Fruit fly (Drosophila melanogaster) whole organism, prepupa: Measurements from ENCODE around the gene Meltrin.

ENCODE experiments used
- Blimp-1 ChIP-seq: fragments of 200-800 bp; sonication (Bioruptor generic); optimal IDR thresholded peaks from 3 replicates; lab custom pipeline; 2017; ENCODE audit warnings: missing biosample characterization, missing genetic modification characterization, mild to moderate bottlenecking, moderate library complexity, missing genetic modification reagents
- CG10631 ChIP-seq: fragments of 200-800 bp; sonication (Bioruptor generic); optimal IDR thresholded peaks from 2 replicates; lab custom pipeline; 2016; ENCODE audit warnings: missing biosample characterization, missing genetic modification characterization
- CG11294 ChIP-seq: fragments of 200-800 bp; sonication (Bioruptor generic); IDR thresholded peaks from 2 replicates; pipeline ENCODE4 v1.3.6; 2022; ENCODE audit warnings: missing biosample characterization, missing genetic modification characterization
- CG11762 ChIP-seq: fragments of 200-800 bp; sonication (Bioruptor generic); optimal IDR thresholded peaks from 3 replicates; lab custom pipeline; 2016; ENCODE audit warnings: missing biosample characterization, missing genetic modification characterization; ENCODE audit not compliant: insufficient read depth
- CG15336 ChIP-seq: fragments of 200-800 bp; sonication (Bioruptor generic); IDR thresholded peaks from 2 replicates; pipeline ENCODE4 v1.3.6; 2022; ENCODE audit warnings: missing biosample characterization, missing genetic modification characterization
- CG1621 ChIP-seq: fragments of 200-800 bp; sonication (Bioruptor generic); optimal IDR thresholded peaks from 3 replicates; lab custom pipeline; 2018; ENCODE audit warnings: missing biosample characterization, mild to moderate bottlenecking, missing genetic modification characterization
- CG3032 ChIP-seq: fragments of 200-800 bp; optimal IDR thresholded peaks from 2 replicates; lab custom pipeline; 2019; ENCODE audit warnings: missing biosample characterization, mild to moderate bottlenecking, missing genetic modification characterization, moderate library complexity
- CG32006 ChIP-seq: fragments of 200-800 bp; sonication (Bioruptor generic); optimal IDR thresholded peaks from 3 replicates; lab custom pipeline; 2017; ENCODE audit warnings: missing biosample characterization, mild to moderate bottlenecking, missing genetic modification characterization
- CG34406 ChIP-seq: fragments of 200-800 bp; sonication (Bioruptor generic); optimal IDR thresholded peaks from 3 replicates; lab custom pipeline; 2016; ENCODE audit warnings: missing biosample characterization, missing genetic modification characterization
- CG3919 ChIP-seq: fragments of 200-800 bp; sonication (Bioruptor generic); optimal IDR thresholded peaks from 3 replicates; lab custom pipeline; 2016; ENCODE audit warnings: missing biosample characterization, missing genetic modification characterization
- CG6163 ChIP-seq: fragments of 200-800 bp; sonication (Bioruptor generic); IDR thresholded peaks from 3 replicates; pipeline ENCODE4 v1.3.6; 2022; ENCODE audit warnings: missing biosample characterization, missing genetic modification characterization
- CG6276 ChIP-seq: fragments of 200-800 bp; sonication (Bioruptor generic); optimal IDR thresholded peaks from 2 replicates; lab custom pipeline; 2017; ENCODE audit warnings: missing biosample characterization, mild to moderate bottlenecking, missing genetic modification characterization
- CG6792 ChIP-seq: fragments of 200-800 bp; sonication (Bioruptor generic); optimal IDR thresholded peaks from 3 replicates; lab custom pipeline; 2016; ENCODE audit warnings: missing biosample characterization, missing genetic modification characterization
- CG6808 ChIP-seq: fragments of 200-800 bp; sonication (Bioruptor generic); optimal IDR thresholded peaks from 3 replicates; lab custom pipeline; 2017; ENCODE audit warnings: missing biosample characterization, missing genetic modification characterization, mild to moderate bottlenecking, moderate library complexity, missing genetic modification reagents
- CG6854 ChIP-seq: fragments of 200-800 bp; sonication (Bioruptor generic); optimal IDR thresholded peaks from 2 replicates; lab custom pipeline; 2017; ENCODE audit warnings: missing biosample characterization, mild to moderate bottlenecking, missing genetic modification characterization
- CG8319 ChIP-seq: fragments of 200-800 bp; sonication (Bioruptor generic); optimal IDR thresholded peaks from 3 replicates; lab custom pipeline; 2016; ENCODE audit warnings: missing biosample characterization, missing genetic modification characterization
- CG9139 ChIP-seq: fragments of 200-800 bp; sonication (Bioruptor generic); optimal IDR thresholded peaks from 3 replicates; lab custom pipeline; 2017; ENCODE audit warnings: missing biosample characterization, mild to moderate bottlenecking, missing genetic modification characterization
- Eip75B ChIP-seq: fragments of 200-800 bp; sonication (Bioruptor generic); optimal IDR thresholded peaks from 3 replicates; lab custom pipeline; 2016; ENCODE audit warnings: missing biosample characterization, missing genetic modification characterization
- Eip78C ChIP-seq: fragments of 200-800 bp; sonication (Bioruptor generic); peaks from one replicate; lab custom pipeline; 2016; ENCODE audit warnings: missing biosample characterization, missing genetic modification characterization
- Ets21C ChIP-seq: fragments of 200-800 bp; sonication (Bioruptor generic); optimal IDR thresholded peaks from 3 replicates; lab custom pipeline; 2016; ENCODE audit warnings: missing biosample characterization, missing genetic modification characterization
- Ets96B ChIP-seq: fragments of 200-800 bp; optimal IDR thresholded peaks from 2 replicates; lab custom pipeline; 2019; ENCODE audit warnings: missing biosample characterization, mild to moderate bottlenecking, missing genetic modification characterization, moderate library complexity
- Hr4 ChIP-seq: fragments of 200-800 bp; sonication (Bioruptor generic); optimal IDR thresholded peaks from 3 replicates; lab custom pipeline; 2016; ENCODE audit warnings: missing biosample characterization, missing genetic modification characterization
- Met ChIP-seq: fragments of 200-800 bp; sonication (Bioruptor generic); optimal IDR thresholded peaks from 3 replicates; lab custom pipeline; 2016; ENCODE audit warnings: missing biosample characterization, missing genetic modification characterization
- Sox14 ChIP-seq: fragments of 200-800 bp; sonication (Bioruptor generic); optimal IDR thresholded peaks from 3 replicates; lab custom pipeline; 2016; ENCODE audit warnings: missing biosample characterization, missing genetic modification characterization
- Sox15 ChIP-seq: fragments of 200-800 bp; sonication (Bioruptor generic); optimal IDR thresholded peaks from 3 replicates; lab custom pipeline; 2016; ENCODE audit warnings: missing biosample characterization, missing genetic modification characterization
- achi ChIP-seq: fragments of 200-800 bp; sonication (Bioruptor generic); optimal IDR thresholded peaks from 3 replicates; lab custom pipeline; 2016; ENCODE audit warnings: missing biosample characterization, missing genetic modification characterization
- acj6 ChIP-seq: fragments of 200-800 bp; sonication (Bioruptor generic); optimal IDR thresholded peaks from 3 replicates; lab custom pipeline; 2016; ENCODE audit warnings: missing biosample characterization, missing genetic modification characterization
- dsx ChIP-seq: fragments of 200-800 bp; optimal IDR thresholded peaks from 3 replicates; lab custom pipeline; 2019; ENCODE audit warnings: missing biosample characterization, mild to moderate bottlenecking, missing genetic modification characterization, moderate library complexity; ENCODE audit not compliant: poor library complexity, severe bottlenecking
- eg ChIP-seq: fragments of 200-800 bp; sonication (Bioruptor generic); IDR thresholded peaks from 3 replicates; pipeline ENCODE4 v1.3.6; 2022; ENCODE audit warnings: missing biosample characterization, missing genetic modification characterization
- fd59A ChIP-seq: fragments of 200-800 bp; sonication (Bioruptor generic); optimal IDR thresholded peaks from 2 replicates; lab custom pipeline; 2017; ENCODE audit warnings: missing biosample characterization, mild to moderate bottlenecking, missing genetic modification characterization, missing genetic modification reagents
- fkh ChIP-seq: fragments of 200-800 bp; sonication (Bioruptor generic); optimal IDR thresholded peaks from 3 replicates; lab custom pipeline; 2017; ENCODE audit warnings: missing biosample characterization, mild to moderate bottlenecking, missing genetic modification characterization, moderate library complexity
- lz ChIP-seq: fragments of 200-800 bp; sonication (Bioruptor generic); optimal IDR thresholded peaks from 3 replicates; lab custom pipeline; 2016; ENCODE audit warnings: missing biosample characterization, missing genetic modification characterization
- net ChIP-seq: fragments of 200-800 bp; sonication (Bioruptor generic); optimal IDR thresholded peaks from 3 replicates; lab custom pipeline; 2016; ENCODE audit warnings: missing biosample characterization, missing genetic modification characterization
- pdm3 ChIP-seq: fragments of 200-800 bp; sonication (Bioruptor generic); optimal IDR thresholded peaks from 3 replicates; lab custom pipeline; 2016; ENCODE audit warnings: missing biosample characterization, missing genetic modification characterization
- salr ChIP-seq, 2 experiments: fragments of 200-800 bp; sonication (Bioruptor generic); optimal IDR thresholded peaks; 3 replicates each; lab custom pipeline; 2016 to 2018; ENCODE audit warnings: missing biosample characterization in 2 of 2, missing genetic modification characterization in 2 of 2, mild to moderate bottlenecking in 1 of 2
- spab ChIP-seq: fragments of 200-800 bp; sonication (Bioruptor generic); optimal IDR thresholded peaks from 2 replicates; lab custom pipeline; 2017; ENCODE audit warnings: missing biosample characterization, mild to moderate bottlenecking, missing genetic modification characterization, missing genetic modification reagents
- ss ChIP-seq, 2 experiments: fragments of 200-800 bp; sonication (Bioruptor generic); optimal IDR thresholded peaks; 2 replicates in 1 of 2; 3 replicates in 1 of 2; lab custom pipeline; 2017 to 2018; ENCODE audit warnings: mild to moderate bottlenecking in 2 of 2, missing biosample characterization in 2 of 2, missing genetic modification characterization in 2 of 2, moderate library complexity in 1 of 2
- svp ChIP-seq: fragments of 200-800 bp; sonication (Bioruptor generic); peaks from one replicate; lab custom pipeline; 2016; ENCODE audit warnings: missing biosample characterization, missing genetic modification characterization
- topi ChIP-seq: fragments of 200-800 bp; sonication (Bioruptor generic); optimal IDR thresholded peaks from 3 replicates; lab custom pipeline; 2016; ENCODE audit warnings: missing biosample characterization, missing genetic modification characterization
- vri ChIP-seq: fragments of 200-800 bp; sonication (Bioruptor generic); optimal IDR thresholded peaks from 3 replicates; lab custom pipeline; 2016; ENCODE audit warnings: missing biosample characterization, mild to moderate bottlenecking, missing genetic modification characterization

Gene Meltrin

DNA sequence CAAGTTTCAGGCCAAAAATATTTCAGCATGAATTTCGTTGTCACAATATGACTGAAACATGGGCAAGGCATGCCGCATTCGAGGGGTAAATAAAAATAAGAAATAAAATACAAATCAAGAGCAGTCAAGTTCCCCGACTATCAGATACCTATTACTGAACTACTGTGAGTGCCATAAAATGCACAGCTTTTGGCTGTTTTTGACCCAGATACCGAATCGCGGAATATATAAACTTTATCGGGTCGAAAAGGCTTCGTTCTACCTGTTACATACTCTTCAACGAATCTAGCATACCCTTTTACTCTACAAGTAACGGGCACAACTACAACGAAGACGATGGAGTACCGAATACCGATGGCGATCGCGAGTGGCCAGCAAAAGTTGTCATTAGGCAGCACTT lies 9.8 kb upstream of the Meltrin start (continued):
- TF ChIP-seq CG6792 (GFP tag; lab: Kevin White, UChicago) (peak; percentile 75), CG3919 (GFP tag; lab: Kevin White, UChicago) (peak; percentile 74), CG11294 (GFP tag; lab: Robert Waterston, UW) (peak; percentile 56), CG3032 (tag; lab: Kevin White, UChicago) (peak; percentile 10), lz (GFP tag; lab: Kevin White, UChicago) (peak; percentile 66), Blimp-1 (peak; percentile 40), Ets21C (GFP tag; lab: Kevin White, UChicago) (peak; percentile 64), CG15336 (GFP tag; lab: Robert Waterston, UW) (peak; percentile 82), Eip75B (GFP tag; lab: Kevin White, UChicago) (peak; percentile 62), CG10631 (GFP tag; lab: Kevin White, UChicago) (peak; percentile 44), CG11762 (GFP tag; lab: Kevin White, UChicago) (peak; percentile 19), Sox15 (GFP tag; lab: Kevin White, UChicago) (peak; percentile 70), fkh (no peak)

DNA sequence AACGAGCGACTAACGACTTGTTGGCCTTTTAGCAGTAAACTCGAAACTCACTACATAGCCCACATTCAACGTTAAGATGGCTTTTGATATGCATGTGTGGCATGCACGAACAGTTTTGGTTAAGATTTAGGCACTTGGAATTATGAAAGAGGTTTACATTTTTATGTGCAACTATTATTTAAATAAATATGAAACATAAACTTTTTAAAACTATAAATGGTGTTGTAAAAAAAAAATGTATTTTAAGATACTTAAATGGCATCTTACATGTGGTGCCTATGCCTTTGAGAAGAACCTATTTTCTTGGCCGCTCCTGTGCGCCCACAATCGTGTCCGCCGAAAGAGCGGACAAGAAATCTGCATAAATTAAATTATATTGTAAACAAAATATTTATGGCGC lies 9.3 kb upstream of the Meltrin start:
- TF ChIP-seq CG6163 (GFP tag; lab: Robert Waterston, UW) (peak; percentile 10; the same call in 1 of the 3 replicates), CG15336 (GFP tag; lab: Robert Waterston, UW) (peak; percentile 48; the same call in 1 of the 2 replicates), eg (GFP tag; lab: Robert Waterston, UW) (peak; percentile 7; the same call in 2 of the 3 replicates), Met (GFP tag; lab: Kevin White, UChicago) (no peak), CG8319 (GFP tag; lab: Kevin White, UChicago) (no peak), CG11294 (GFP tag; lab: Robert Waterston, UW) (no peak), Eip78C (GFP tag; lab: Kevin White, UChicago) (peak; percentile 61), CG6854 (GFP tag; lab: Kevin White, UChicago) (no peak)

DNA sequence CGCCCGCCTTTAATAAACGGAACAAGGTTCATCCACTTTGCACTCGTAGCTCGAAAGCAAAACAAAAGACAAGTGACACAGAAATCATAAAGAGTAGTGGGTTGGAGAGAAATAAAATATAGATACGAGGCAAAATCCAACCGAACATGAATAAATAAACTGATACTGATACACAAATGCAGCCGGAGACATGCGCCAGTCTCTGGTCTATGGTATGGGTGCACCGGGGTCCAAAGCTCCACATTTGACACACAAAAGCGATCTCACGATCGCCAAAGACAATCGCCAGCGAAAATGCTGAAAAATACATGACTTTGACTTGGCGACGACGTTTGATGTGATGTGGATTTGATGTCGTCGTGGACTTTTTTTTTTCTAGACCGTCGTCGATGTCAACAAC lies 8.2 kb upstream of the Meltrin start:
- no peak for TF ChIP-seq CG1621
- TF ChIP-seq CG6808 (GFP tag; lab: Kevin White, UChicago) = peak; percentile 37
- TF ChIP-seq topi (GFP tag; lab: Kevin White, UChicago) = no peak
- TF ChIP-seq CG6854 (GFP tag; lab: Kevin White, UChicago) = no peak
- TF ChIP-seq Hr4 (GFP tag; lab: Kevin White, UChicago) = no peak
- no peak for TF ChIP-seq vri
- TF ChIP-seq eg (GFP tag; lab: Robert Waterston, UW) = peak; percentile 32; the same call in 1 of the 3 replicates
- no peak for TF ChIP-seq acj6
- TF ChIP-seq ss (GFP tag; optimal IDR thresholded peaks at IDR 0.05; lab: Kevin White, UChicago) = peak; percentile 14 to 23
- peak; percentile 42 for TF ChIP-seq CG6276 (GFP tag; lab: Kevin White, UChicago)
- no peak for TF ChIP-seq dsx (GFP tag; lab: Kevin White, UChicago)

DNA sequence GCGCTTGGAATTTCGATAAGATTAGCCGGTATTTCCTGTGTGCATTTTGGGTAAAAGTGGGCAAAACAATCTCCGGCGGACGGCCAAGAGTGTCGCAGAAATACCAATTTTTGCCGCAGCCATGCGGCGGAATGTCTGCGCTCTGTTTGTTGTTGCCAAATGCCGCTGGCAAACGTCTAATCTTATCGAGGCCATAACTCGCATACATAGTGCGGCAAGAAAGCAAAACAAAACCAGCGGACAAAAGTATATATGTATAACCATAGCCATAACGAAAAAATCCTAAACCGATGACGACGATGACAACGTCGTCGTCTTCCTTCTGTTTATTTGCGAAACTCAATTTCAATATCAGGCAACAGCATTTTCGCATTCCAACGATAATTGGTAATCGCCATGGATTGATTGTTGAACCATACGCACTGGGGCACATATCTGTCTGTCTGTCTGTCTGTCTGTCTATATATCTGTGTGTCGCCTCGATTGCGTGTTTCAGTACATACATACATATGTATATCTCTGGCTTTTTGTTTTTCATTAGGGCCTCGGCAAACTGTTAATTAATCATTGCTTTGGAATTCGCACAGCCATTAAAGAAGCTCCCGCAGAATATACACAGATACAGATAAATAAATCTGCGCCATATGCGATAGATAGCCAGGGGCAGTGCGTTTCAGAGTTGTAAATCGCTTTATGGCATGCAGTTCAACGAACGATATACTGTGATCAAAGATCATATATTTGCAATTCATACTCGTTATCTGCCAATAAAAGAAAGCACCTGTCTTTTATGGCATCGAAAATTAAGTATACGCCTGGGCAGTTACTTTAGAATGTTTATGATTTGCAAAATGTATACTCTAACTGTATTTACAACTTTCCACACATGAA lies 6.5 kb upstream of the Meltrin start:
- peak; percentile 49 for TF ChIP-seq vri
- peak; percentile 66 for TF ChIP-seq svp (GFP tag; lab: Kevin White, UChicago)
- peak; percentile 54 for TF ChIP-seq Eip78C (GFP tag; lab: Kevin White, UChicago)
- no peak for TF ChIP-seq CG34406 (GFP tag; lab: Kevin White, UChicago)
- peak; percentile 23 for TF ChIP-seq fkh

DNA sequence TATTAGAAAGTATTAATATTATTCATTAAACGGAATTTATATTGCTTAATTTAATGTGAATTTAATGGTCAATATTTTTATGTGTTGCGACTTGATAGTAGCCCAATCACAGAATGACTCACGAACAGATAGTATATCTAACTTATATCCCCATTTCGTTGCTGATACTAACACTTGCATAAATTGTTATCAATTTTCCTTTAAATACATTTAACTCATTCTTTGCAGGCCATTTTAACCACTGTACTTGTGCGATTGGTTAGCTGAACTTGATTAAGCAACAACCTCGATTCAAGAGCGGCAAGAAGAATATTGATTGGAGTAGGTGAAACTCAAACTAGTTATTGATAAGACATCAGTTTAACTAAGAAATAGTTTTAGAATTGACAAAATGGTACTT lies 1.4 kb downstream of the Meltrin start:
- TF ChIP-seq pdm3 (GFP tag; lab: Kevin White, UChicago) (no peak), topi (GFP tag; lab: Kevin White, UChicago) (no peak), Sox14 (no peak), fd59A (GFP tag; lab: Kevin White, UChicago) (no peak), CG32006 (GFP tag; lab: Kevin White, UChicago) (peak; percentile 30), CG6854 (GFP tag; lab: Kevin White, UChicago) (no peak), CG8319 (GFP tag; lab: Kevin White, UChicago) (no peak), Ets96B (tag; lab: Kevin White, UChicago) (no peak), net (GFP tag; lab: Kevin White, UChicago) (no peak), CG9139 (no peak), salr (GFP tag; optimal IDR thresholded peaks at IDR 0.05; lab: Kevin White, UChicago) (no peak), CG6792 (GFP tag; lab: Kevin White, UChicago) (no peak), eg (GFP tag; lab: Robert Waterston, UW) (no peak), spab (GFP tag; lab: Kevin White, UChicago) (no peak), Blimp-1 (no peak), Eip78C (GFP tag; lab: Kevin White, UChicago) (peak; percentile 50), achi (GFP tag; lab: Kevin White, UChicago) (peak; percentile 12), Hr4 (GFP tag; lab: Kevin White, UChicago) (peak; percentile 10), CG34406 (GFP tag; lab: Kevin White, UChicago) (no peak)
